Fruit fly (Drosophila melanogaster) whole organism, embryonic: Measurements from ENCODE around the gene Pbp45.

Experiments used
- CG13123 ChIP-seq: fragments of 200-800 bp; sonication (Bioruptor generic); optimal IDR thresholded peaks from 2 replicates; lab custom pipeline; 2016; ENCODE audit warnings: missing biosample characterization, missing genetic modification characterization
- CG17568 ChIP-seq: fragments of 200-800 bp; sonication (Bioruptor generic); optimal IDR thresholded peaks from 2 replicates; lab custom pipeline; 2018; ENCODE audit warnings: missing biosample characterization, mild to moderate bottlenecking, missing genetic modification characterization, moderate library complexity
- CG34376 ChIP-seq: fragments of 200-800 bp; sonication (Bioruptor generic); optimal IDR thresholded peaks from 2 replicates; lab custom pipeline; 2018; ENCODE audit warnings: missing biosample characterization, mild to moderate bottlenecking, missing genetic modification characterization
- CG4730 ChIP-seq: fragments of 200-800 bp; sonication (Bioruptor generic); IDR thresholded peaks from 2 replicates; pipeline ENCODE4 v1.3.6; 2022; ENCODE audit warnings: missing biosample characterization, missing genetic modification characterization
- Camta ChIP-seq: fragments of 200-800 bp; sonication (Bioruptor generic); optimal IDR thresholded peaks from 2 replicates; lab custom pipeline; 2016; ENCODE audit warnings: missing biosample characterization, missing genetic modification characterization
- chm ChIP-seq: fragments of 200-800 bp; sonication (Bioruptor generic); IDR thresholded peaks from 2 replicates; pipeline ENCODE4 v1.3.6; 2022; ENCODE audit warnings: missing biosample characterization, missing genetic modification characterization
- tll ChIP-seq, 2 experiments: fragments of 200-800 bp in 1 of 2; fragments of >200 bp in 1 of 2; sonication (Bioruptor generic) in 1 of 2; optimal IDR thresholded peaks; 2 replicates each; lab custom pipeline; 2017 to 2019; ENCODE audit warnings: missing biosample characterization in 2 of 2, missing genetic modification characterization in 2 of 2, mild to moderate bottlenecking in 1 of 2, moderate library complexity in 1 of 2

DNA sequence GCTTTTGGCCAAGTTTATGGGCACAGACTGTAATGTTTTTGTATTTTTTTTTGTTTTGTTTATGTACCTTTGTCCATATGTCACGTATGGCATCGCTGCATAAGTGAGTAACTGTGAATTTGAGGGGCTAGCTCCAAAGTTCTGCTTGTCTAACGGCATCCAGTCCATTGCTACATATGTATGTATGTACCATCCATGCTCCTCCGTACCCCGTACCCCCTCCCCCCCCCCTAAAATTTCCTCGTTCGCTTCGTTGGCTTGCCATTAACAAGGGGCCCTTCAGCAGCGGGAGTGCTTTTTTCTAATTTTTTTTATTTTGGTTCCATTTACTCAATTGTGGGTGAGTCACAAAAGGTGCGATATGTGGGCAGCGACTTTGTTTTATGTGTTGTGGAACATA, 25.2 kb downstream of the Pbp45 start:
- no peak for TF ChIP-seq chm
- TF ChIP-seq CG17568 (GFP tag; lab: Kevin White, UChicago) = no peak
- TF ChIP-seq CG34376 (GFP tag; lab: Kevin White, UChicago) = no peak
- TF ChIP-seq tll (GFP tag; optimal IDR thresholded peaks at IDR 0.05; lab: Kevin White, UChicago) = no peak
- no peak for TF ChIP-seq CG4730 (GFP tag; lab: Robert Waterston, UW)
- TF ChIP-seq Camta (GFP tag; lab: Kevin White, UChicago) = no peak
- TF ChIP-seq CG13123 = no peak
